Worm (Caenorhabditis elegans): ENCODE results near the gene ugt-9.

ce11 chrV:4868698-4869097, 27.1 kb upstream of the ugt-9 start:
- TF ChIP-seq nhr-11 (tag; optimal IDR thresholded peaks at IDR 0.05): no peak
- TF ChIP-seq nhr-23 (tag; optimal IDR thresholded peaks at IDR 0.05): no peak
- no peak for TF ChIP-seq elt-3 (tag; optimal IDR thresholded peaks at IDR 0.05)
- no peak for TF ChIP-seq sea-2 (GFP tag; optimal IDR thresholded peaks at IDR 0.05)
- TF ChIP-seq lin-39 (tag; optimal IDR thresholded peaks at IDR 0.05): no peak
- TF ChIP-seq ceh-16 (tag; optimal IDR thresholded peaks at IDR 0.05): no peak
- TF ChIP-seq mml-1 (tag; optimal IDR thresholded peaks at IDR 0.05): no peak
- no peak for TF ChIP-seq ceh-82 (tag; optimal IDR thresholded peaks at IDR 0.05)
- TF ChIP-seq pqm-1 (tag; optimal IDR thresholded peaks at IDR 0.05): no peak
- TF ChIP-seq ceh-9 (tag; optimal IDR thresholded peaks at IDR 0.05): no peak
- no peak for TF ChIP-seq ama-1 (optimal IDR thresholded peaks at IDR 0.05)
- no peak for TF ChIP-seq elt-1 (tag; optimal IDR thresholded peaks at IDR 0.05)
- TF ChIP-seq ZK546.5 (tag; optimal IDR thresholded peaks at IDR 0.05): no peak
